Worm (Caenorhabditis elegans) whole organism, L4 larva: ENCODE data around the gene hmgr-1.

Experiments
- F49E8.2 ChIP-seq: sonication (generic microtip); optimal IDR thresholded peaks from 2 replicates; lab custom pipeline; 2016; ENCODE audit warnings: missing compliant biosample characterization, mild to moderate bottlenecking, missing genetic modification characterization, borderline replicate concordance
- ZK546.5 ChIP-seq, 2 experiments: sonication (generic microtip); optimal IDR thresholded peaks; 2 replicates each; lab custom pipeline; 2017; ENCODE audit warnings: missing biosample characterization in 2 of 2, missing genetic modification characterization in 2 of 2
- attf-4 ChIP-seq: sonication (generic microtip); optimal IDR thresholded peaks from 3 replicates; lab custom pipeline; 2017; ENCODE audit warnings: missing biosample characterization, missing genetic modification characterization
- dmd-9 ChIP-seq: fragments of 200-800 bp; sonication (Bioruptor generic); IDR thresholded peaks from 2 replicates; pipeline ENCODE4 v1.3.6; 2022; ENCODE audit warnings: missing genetic modification reagents, missing genetic modification characterization, missing compliant biosample characterization
- dve-1 ChIP-seq: sonication (generic microtip); optimal IDR thresholded peaks from 2 replicates; lab custom pipeline; 2017; ENCODE audit warnings: antibody characterized with exemption, mild to moderate bottlenecking, missing genetic modification characterization, missing compliant biosample characterization; ENCODE audit not compliant: insufficient read depth
- lin-13 ChIP-seq: fragments of 150-350 bp; optimal IDR thresholded peaks from 2 replicates; lab custom pipeline; 2014; ENCODE audit warnings: missing biosample characterization, missing genetic modification reagents, missing genetic modification characterization
- lin-39 ChIP-seq: fragments of 150-350 bp; optimal IDR thresholded peaks from 2 replicates; lab custom pipeline; 2014; ENCODE audit warnings: missing biosample characterization, missing genetic modification reagents, missing genetic modification characterization
- nhr-28 ChIP-seq: fragments of 150-350 bp; optimal IDR thresholded peaks from 2 replicates; lab custom pipeline; 2014; ENCODE audit warnings: missing biosample characterization, missing genetic modification characterization
- ztf-7 ChIP-seq: fragments of 150-350 bp; optimal IDR thresholded peaks from 2 replicates; lab custom pipeline; 2014; ENCODE audit warnings: missing biosample characterization, missing genetic modification characterization

DNA sequence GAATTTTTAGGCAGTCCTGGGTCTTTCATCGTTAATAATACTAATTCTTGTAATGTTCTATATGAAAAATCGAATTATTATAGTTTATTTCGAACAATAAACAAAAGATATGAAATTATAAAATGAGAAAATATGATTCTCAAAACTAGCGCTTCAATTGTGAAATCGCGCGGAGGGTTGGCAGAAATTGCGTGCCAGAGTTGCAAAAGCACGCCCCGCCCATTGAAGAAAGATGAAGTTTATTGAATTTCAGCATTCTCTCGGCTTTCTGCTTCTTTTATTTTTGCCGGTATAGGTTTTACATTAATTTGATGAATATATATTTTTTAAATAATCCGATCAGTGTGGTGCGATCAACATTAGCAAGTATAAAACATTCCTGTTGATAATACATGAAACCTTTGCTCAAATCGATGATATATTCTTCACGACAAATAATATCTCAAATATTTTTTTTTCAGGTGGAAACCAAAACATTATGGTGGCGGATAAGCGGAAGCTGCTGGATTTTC is at the start of gene hmgr-1, which contains the start of gene eco-1:
- TF ChIP-seq ztf-7: no peak
- TF ChIP-seq dve-1 (tag; lab: Kevin White, UChicago): no peak
- TF ChIP-seq dmd-9 (GFP tag; lab: Robert Waterston, UW): no peak
- no peak for TF ChIP-seq attf-4 (tag; lab: Kevin White, UChicago)
- TF ChIP-seq lin-39: no peak
- TF ChIP-seq lin-13 (GFP tag; lab: Kevin White, UChicago): no peak
- TF ChIP-seq F49E8.2 (tag; lab: Kevin White, UChicago): no peak
- no peak for TF ChIP-seq ZK546.5 (tag; optimal IDR thresholded peaks at IDR 0.05; lab: Kevin White, UChicago)
- TF ChIP-seq nhr-28: no peak
